Worm (Caenorhabditis elegans) whole organism, young adult: ENCODE data around the gene ceh-43.
"Not testable (repeated sequence)": the region's sequence is repeated elsewhere in the genome, so short reads cannot be mapped to it uniquely, and the experiment has no call there.

Experiments used
- B0261.1 ChIP-seq: sonication (generic microtip); optimal IDR thresholded peaks from 2 replicates; lab custom pipeline; 2016; ENCODE audit warnings: mild to moderate bottlenecking, missing genetic modification characterization, moderate library complexity, missing compliant biosample characterization
- C17E4.6 ChIP-seq: fragments of 200-800 bp; sonication (Bioruptor generic); IDR thresholded peaks from 2 replicates; pipeline ENCODE4 v1.3.6; 2022; ENCODE audit warnings: missing genetic modification reagents, missing genetic modification characterization, missing compliant biosample characterization
- F23B12.7 ChIP-seq: sonication (generic microtip); optimal IDR thresholded peaks from 2 replicates; lab custom pipeline; 2017; ENCODE audit warnings: missing genetic modification characterization, mild to moderate bottlenecking, missing compliant biosample characterization, antibody characterized with exemption, moderate library complexity; ENCODE audit not compliant: insufficient read depth
- Y53G8AR.9 ChIP-seq: fragments of 200-800 bp; sonication (Bioruptor generic); conservative IDR thresholded peaks from 2 replicates; pipeline ENCODE4 v1.3.6; 2022; ENCODE audit warnings: missing genetic modification reagents, missing genetic modification characterization, missing compliant biosample characterization
- Y56A3A.18 ChIP-seq: fragments of 200-800 bp; sonication (Bioruptor generic); IDR thresholded peaks from 2 replicates; pipeline ENCODE4 v1.3.6; 2022; ENCODE audit warnings: missing genetic modification reagents, missing genetic modification characterization, missing compliant biosample characterization
- Y67H2A.10 ChIP-seq: fragments of 200-800 bp; sonication (Bioruptor generic); conservative IDR thresholded peaks from 2 replicates; pipeline ENCODE4 v1.3.6; 2022; ENCODE audit warnings: missing genetic modification reagents, missing genetic modification characterization, missing compliant biosample characterization
- ama-1 ChIP-seq, 3 experiments: fragments of 150-350 bp in 1 of 3; sonication (generic microtip) in 2 of 3; optimal IDR thresholded peaks; 2 replicates each; lab custom pipeline; 2014 to 2018; ENCODE audit warnings: missing biosample characterization in 2 of 3, missing genetic modification characterization in 2 of 3, missing genetic modification reagents in 2 of 3
- aptf-2 ChIP-seq: fragments of 200-800 bp; sonication (Bioruptor generic); conservative IDR thresholded peaks from 2 replicates; pipeline ENCODE4 v1.3.6; 2022; ENCODE audit warnings: missing genetic modification reagents, missing genetic modification characterization, missing compliant biosample characterization
- aptf-3 ChIP-seq: fragments of 200-800 bp; sonication (Bioruptor generic); IDR thresholded peaks from 2 replicates; pipeline ENCODE4 v1.3.6; 2022; ENCODE audit warnings: missing genetic modification characterization, missing compliant biosample characterization
- athp-1 ChIP-seq: sonication (generic microtip); optimal IDR thresholded peaks from 2 replicates; lab custom pipeline; 2017; ENCODE audit warnings: mild to moderate bottlenecking, missing genetic modification characterization, missing compliant biosample characterization
- attf-5 ChIP-seq: fragments of 200-800 bp; sonication (Bioruptor generic); optimal IDR thresholded peaks from 2 replicates; lab custom pipeline; 2018; ENCODE audit warnings: mild to moderate bottlenecking, missing genetic modification characterization, missing compliant biosample characterization
- attf-6 ChIP-seq: fragments of 200-800 bp; sonication (Bioruptor generic); IDR thresholded peaks from 2 replicates; pipeline ENCODE4 v1.3.6; 2022; ENCODE audit warnings: missing genetic modification reagents, missing genetic modification characterization, missing compliant biosample characterization
- cebp-1 ChIP-seq, 2 experiments: fragments of 200-800 bp in 1 of 2; sonication (Bioruptor generic) in 1 of 2; sonication (generic microtip) in 1 of 2; IDR thresholded peaks in 1 of 2; optimal IDR thresholded peaks in 1 of 2; 2 replicates each; pipeline versions ENCODE4 v1.3.6 to Lab custom; 2017 to 2022; ENCODE audit warnings: missing compliant biosample characterization in 2 of 2, missing genetic modification characterization in 2 of 2, mild to moderate bottlenecking in 1 of 2, missing genetic modification reagents in 1 of 2, moderate library complexity in 1 of 2
- ceh-58 ChIP-seq: fragments of 200-800 bp; sonication (Bioruptor generic); IDR thresholded peaks from 2 replicates; pipeline ENCODE4 v1.3.6; 2022; ENCODE audit warnings: missing genetic modification characterization, missing compliant biosample characterization
- die-1 ChIP-seq: sonication (generic microtip); optimal IDR thresholded peaks from 2 replicates; lab custom pipeline; 2016; ENCODE audit warnings: missing genotype, mild to moderate bottlenecking, missing genetic modification characterization, missing compliant biosample characterization
- dox-1 ChIP-seq: fragments of 200-800 bp; sonication (Bioruptor generic); IDR thresholded peaks from 2 replicates; pipeline ENCODE4 v1.3.6; 2022; ENCODE audit warnings: missing genetic modification reagents, missing genetic modification characterization, missing compliant biosample characterization
- egl-18 ChIP-seq: fragments of 200-800 bp; sonication (Bioruptor generic); IDR thresholded peaks from 2 replicates; pipeline ENCODE4 v1.3.6; 2022; ENCODE audit warnings: missing genetic modification reagents, missing genetic modification characterization, missing compliant biosample characterization
- egl-44 ChIP-seq: fragments of 200-800 bp; sonication (Bioruptor generic); IDR thresholded peaks from 2 replicates; pipeline ENCODE4 v1.3.6; 2022; ENCODE audit warnings: missing genetic modification reagents, missing genetic modification characterization, missing compliant biosample characterization
- egrh-3 ChIP-seq: fragments of 200-800 bp; sonication (Bioruptor generic); IDR thresholded peaks from 2 replicates; pipeline ENCODE4 v1.3.6; 2022; ENCODE audit warnings: missing genetic modification reagents, missing genetic modification characterization, missing compliant biosample characterization
- ekl-4 ChIP-seq: fragments of 200-800 bp; sonication (Bioruptor generic); IDR thresholded peaks from 2 replicates; pipeline ENCODE4 v1.3.6; 2022; ENCODE audit warnings: missing genetic modification reagents, missing genetic modification characterization, missing compliant biosample characterization
- him-1 ChIP-seq: sonication (generic microtip); optimal IDR thresholded peaks from 2 replicates; lab custom pipeline; 2016; ENCODE audit warnings: missing genotype, missing genetic modification reagents, missing genetic modification characterization, missing compliant biosample characterization
- hmg-1.2 ChIP-seq: fragments of 200-800 bp; sonication (Bioruptor generic); IDR thresholded peaks from 2 replicates; pipeline ENCODE4 v1.3.6; 2022; ENCODE audit warnings: missing genetic modification reagents, missing genetic modification characterization, missing compliant biosample characterization
- hmg-20 ChIP-seq: fragments of 200-800 bp; sonication (Bioruptor generic); IDR thresholded peaks from 2 replicates; pipeline ENCODE4 v1.3.6; 2022; ENCODE audit warnings: missing genetic modification reagents, missing genetic modification characterization, missing compliant biosample characterization
- hsf-1 ChIP-seq: fragments of 200-800 bp; sonication (Bioruptor generic); IDR thresholded peaks from 2 replicates; pipeline ENCODE4 v1.3.6; 2022; ENCODE audit warnings: missing genetic modification reagents, missing genetic modification characterization, missing compliant biosample characterization
- lin-26 ChIP-seq: fragments of 200-800 bp; sonication (Bioruptor generic); IDR thresholded peaks from 2 replicates; pipeline ENCODE4 v1.3.6; 2022; ENCODE audit warnings: missing genetic modification reagents, missing genetic modification characterization, missing compliant biosample characterization
- lin-54 ChIP-seq: fragments of 200-800 bp; sonication (Bioruptor generic); optimal IDR thresholded peaks from 2 replicates; lab custom pipeline; 2018; ENCODE audit warnings: mild to moderate bottlenecking, missing genetic modification characterization, missing compliant biosample characterization
- lsl-1 ChIP-seq: fragments of 200-800 bp; sonication (Bioruptor generic); optimal IDR thresholded peaks from 2 replicates; lab custom pipeline; 2018; ENCODE audit warnings: mild to moderate bottlenecking, missing genetic modification characterization, moderate library complexity, missing compliant biosample characterization
- madf-3 ChIP-seq: fragments of 200-800 bp; sonication (Bioruptor generic); IDR thresholded peaks from 2 replicates; pipeline ENCODE4 v1.3.6; 2022; ENCODE audit warnings: missing genetic modification reagents, missing genetic modification characterization, missing compliant biosample characterization
- madf-6 ChIP-seq: fragments of 200-800 bp; sonication (Bioruptor generic); IDR thresholded peaks from 2 replicates; pipeline ENCODE4 v1.3.6; 2022; ENCODE audit warnings: missing genetic modification reagents, missing genetic modification characterization, missing compliant biosample characterization
- madf-8 ChIP-seq: fragments of 200-800 bp; sonication (Bioruptor generic); conservative IDR thresholded peaks from 2 replicates; pipeline ENCODE4 v1.3.6; 2022; ENCODE audit warnings: missing genetic modification reagents, missing genetic modification characterization, missing compliant biosample characterization
- nhr-90 ChIP-seq: sonication (generic microtip); optimal IDR thresholded peaks from 2 replicates; lab custom pipeline; 2016; ENCODE audit warnings: missing genotype, mild to moderate bottlenecking, missing genetic modification characterization, missing compliant biosample characterization
- pbrm-1 ChIP-seq: fragments of 200-800 bp; sonication (Bioruptor generic); IDR thresholded peaks from 2 replicates; pipeline ENCODE4 v1.3.6; 2022; ENCODE audit warnings: missing genetic modification reagents, missing genetic modification characterization, missing compliant biosample characterization
- rec-8 ChIP-seq, 2 experiments: sonication (generic microtip); optimal IDR thresholded peaks; 2 replicates each; lab custom pipeline; 2016; ENCODE audit warnings: mild to moderate bottlenecking in 2 of 2, missing genetic modification characterization in 2 of 2, missing genetic modification reagents in 2 of 2, missing genotype in 2 of 2, missing biosample characterization in 1 of 2, missing compliant biosample characterization in 1 of 2, moderate library complexity in 1 of 2
- repo-1 ChIP-seq: sonication (generic microtip); optimal IDR thresholded peaks from 2 replicates; lab custom pipeline; 2017; ENCODE audit warnings: mild to moderate bottlenecking, missing genetic modification characterization, missing compliant biosample characterization
- snpc-1.1 ChIP-seq: sonication (generic microtip); optimal IDR thresholded peaks from 2 replicates; lab custom pipeline; 2017; ENCODE audit warnings: missing genetic modification characterization, mild to moderate bottlenecking, missing compliant biosample characterization, antibody characterized with exemption, moderate library complexity, missing genotype, missing genetic modification reagents; ENCODE audit not compliant: insufficient read depth
- snpc-3.4 ChIP-seq: sonication (generic microtip); optimal IDR thresholded peaks from 2 replicates; lab custom pipeline; 2017; ENCODE audit warnings: missing genetic modification characterization, mild to moderate bottlenecking, missing compliant biosample characterization, antibody characterized with exemption, moderate library complexity, missing genotype, missing genetic modification reagents
- snpc-4 ChIP-seq, 5 experiments: fragments of 150-350 bp in 1 of 5; sonication (generic microtip) in 4 of 5; optimal IDR thresholded peaks; 2 replicates each; lab custom pipeline; 2014 to 2018; ENCODE audit warnings: missing genetic modification characterization in 5 of 5, missing biosample characterization in 3 of 5, antibody characterized with exemption in 2 of 5, mild to moderate bottlenecking in 2 of 5, missing compliant biosample characterization in 2 of 5, missing genotype in 2 of 5, moderate library complexity in 2 of 5, missing genetic modification reagents in 1 of 5
- somi-1 ChIP-seq: fragments of 200-800 bp; sonication (Bioruptor generic); optimal IDR thresholded peaks from 2 replicates; lab custom pipeline; 2018; ENCODE audit warnings: mild to moderate bottlenecking, missing genetic modification characterization, missing compliant biosample characterization
- tbx-9 ChIP-seq: sonication (generic microtip); optimal IDR thresholded peaks from 2 replicates; lab custom pipeline; 2016; ENCODE audit warnings: borderline replicate concordance, missing genetic modification characterization, inconsistent platforms, missing compliant biosample characterization
- xnd-1 ChIP-seq: sonication (generic microtip); optimal IDR thresholded peaks from 2 replicates; lab custom pipeline; 2016; ENCODE audit warnings: missing genotype, missing genetic modification reagents, missing genetic modification characterization, missing compliant biosample characterization
- zfh-2 ChIP-seq: fragments of 200-800 bp; sonication (Bioruptor generic); conservative IDR thresholded peaks from 2 replicates; pipeline ENCODE4 v1.3.6; 2022; ENCODE audit warnings: missing genetic modification reagents, missing genetic modification characterization, missing compliant biosample characterization
- ztf-26 ChIP-seq: sonication (generic microtip); optimal IDR thresholded peaks from 2 replicates; lab custom pipeline; 2017; ENCODE audit warnings: missing genetic modification characterization, missing compliant biosample characterization

Gene ceh-43

DNA sequence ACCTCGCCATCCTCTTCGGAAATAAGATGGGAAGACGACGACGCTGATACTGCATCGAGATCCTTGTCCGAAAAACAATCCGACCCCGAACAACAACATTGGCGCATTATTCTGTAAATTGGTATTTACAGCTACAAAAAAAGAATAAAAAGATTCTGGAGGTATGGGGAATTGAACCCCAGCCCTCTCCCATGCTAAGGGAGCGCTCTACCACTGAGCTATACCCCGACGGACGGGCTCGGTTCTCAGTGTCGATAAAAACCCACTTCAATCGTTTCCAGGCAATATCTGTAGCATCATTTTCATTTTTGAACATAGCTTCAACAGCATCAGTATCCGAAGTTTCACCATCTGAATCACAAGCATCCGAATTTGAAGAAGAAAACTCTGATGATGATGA, 20.9 kb downstream of the ceh-43 start (continued):
- TF ChIP-seq tbx-9 (no peak), ama-1 (optimal IDR thresholded peaks at IDR 0.05; lab: Kevin White, UChicago) (no peak), ama-1 (GFP tag; optimal IDR thresholded peaks at IDR 0.05; lab: Kevin White, UChicago) (peak in 1 of 2 experiments; percentile 64), Y53G8AR.9 (GFP tag; lab: Robert Waterston, UW) (no peak), pbrm-1 (peak; percentile 42; the same call in 1 of the 2 replicates), hmg-1.2 (GFP tag; lab: Robert Waterston, UW) (peak; percentile 54), Y56A3A.18 (GFP tag; lab: Robert Waterston, UW) (no peak), ztf-26 (tag; lab: Kevin White, UChicago) (no peak), F23B12.7 (no peak), lin-26 (GFP tag; lab: Robert Waterston, UW) (peak; percentile 89; the same call in 1 of the 2 replicates), die-1 (peak; percentile 63), snpc-4 (GFP tag; optimal IDR thresholded peaks at IDR 0.05; lab: Kevin White, UChicago) (no peak), snpc-4 (tag; optimal IDR thresholded peaks at IDR 0.05; lab: Kevin White, UChicago) (peak; percentile 7 to 87 (median 58)), egrh-3 (GFP tag; lab: Robert Waterston, UW) (peak; percentile 42), somi-1 (GFP tag; lab: Kevin White, UChicago) (no peak), cebp-1 (GFP tag; IDR thresholded peaks at IDR 0.05; lab: Robert Waterston, UW) (no peak), cebp-1 (tag; optimal IDR thresholded peaks at IDR 0.05; lab: Kevin White, UChicago) (peak; percentile 46), ekl-4 (GFP tag; lab: Robert Waterston, UW) (peak; percentile 47; the same call in 1 of the 2 replicates), aptf-2 (no peak), madf-8 (peak; percentile 61), attf-6 (GFP tag; lab: Robert Waterston, UW) (no peak), ceh-58 (GFP tag; lab: Robert Waterston, UW) (0 out of 2 replicates have a peak, but pooled peaks have one; percentile 57), attf-5 (GFP tag; lab: Kevin White, UChicago) (peak; percentile 23), repo-1 (tag; lab: Kevin White, UChicago) (no peak), rec-8 (tag; optimal IDR thresholded peaks at IDR 0.05; lab: Kevin White, UChicago) (peak in 1 of 2 experiments; percentile 30), madf-6 (GFP tag; lab: Robert Waterston, UW) (peak; percentile 61), egl-44 (GFP tag; lab: Robert Waterston, UW) (peak; percentile 68; the same call in 1 of the 2 replicates), snpc-1.1 (tag; lab: Kevin White, UChicago) (peak; percentile 57), athp-1 (tag; lab: Kevin White, UChicago) (no peak), snpc-3.4 (tag; lab: Kevin White, UChicago) (peak; percentile 40), zfh-2 (GFP tag; lab: Robert Waterston, UW) (peak; percentile 34; the same call in 1 of the 2 replicates), dox-1 (GFP tag; lab: Robert Waterston, UW) (peak; percentile 77), lin-54 (GFP tag; lab: Kevin White, UChicago) (peak; percentile 25), aptf-3 (GFP tag; lab: Robert Waterston, UW) (no peak), lsl-1 (GFP tag; lab: Kevin White, UChicago) (peak; percentile 26)

DNA sequence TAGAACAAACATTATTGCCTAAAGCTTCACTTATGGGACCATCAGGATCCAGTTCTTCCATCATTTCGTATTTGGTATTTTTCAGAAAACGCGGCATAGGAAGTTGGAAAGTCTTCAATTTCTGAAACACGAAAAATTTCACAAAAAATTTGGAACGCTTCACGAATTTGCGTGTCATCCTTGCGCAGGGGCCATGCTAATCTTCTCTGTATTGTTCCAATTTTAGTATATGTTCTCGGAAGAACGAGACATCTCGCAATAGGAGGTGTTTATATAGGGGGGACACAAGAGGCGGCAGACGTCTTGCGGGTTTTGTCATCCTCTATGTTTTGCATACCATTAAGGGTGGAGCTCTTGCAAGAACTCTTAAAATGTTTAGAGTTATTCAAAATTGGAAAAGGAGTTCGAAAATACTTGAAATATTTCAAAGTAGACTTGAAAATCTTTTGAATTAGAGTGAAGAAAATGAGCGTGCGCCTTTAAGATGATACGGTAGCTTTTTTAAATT, 23.0 kb downstream of the ceh-43 start:
- TF ChIP-seq xnd-1 (tag; lab: Kevin White, UChicago) (peak; percentile 71), B0261.1 (tag; lab: Kevin White, UChicago) (peak; percentile 63), snpc-4 (GFP tag; optimal IDR thresholded peaks at IDR 0.05; lab: Kevin White, UChicago) (peak; percentile 66), snpc-4 (tag; optimal IDR thresholded peaks at IDR 0.05; lab: Kevin White, UChicago) (peak; percentile 85 to 99 (median 92)), snpc-1.1 (tag; lab: Kevin White, UChicago) (peak; percentile 85), him-1 (tag; lab: Kevin White, UChicago) (peak; percentile 59), hmg-1.2 (GFP tag; lab: Robert Waterston, UW) (peak; percentile 97), cebp-1 (tag; optimal IDR thresholded peaks at IDR 0.05; lab: Kevin White, UChicago) (peak; percentile 44), egl-18 (GFP tag; lab: Robert Waterston, UW) (peak; percentile 68; the same call in 1 of the 2 replicates), C17E4.6 (GFP tag; lab: Robert Waterston, UW) (peak; percentile 70; the same call in 1 of the 2 replicates), hmg-20 (GFP tag; lab: Robert Waterston, UW) (peak; percentile 71; the same call in 1 of the 2 replicates), madf-3 (GFP tag; lab: Robert Waterston, UW) (peak; percentile 73; the same call in 1 of the 2 replicates), athp-1 (tag; lab: Kevin White, UChicago) (peak; percentile 2), Y56A3A.18 (GFP tag; lab: Robert Waterston, UW) (peak; percentile 87), nhr-90 (tag; lab: Kevin White, UChicago) (peak; percentile 33), hsf-1 (peak; percentile 68), die-1 (peak; percentile 58), lsl-1 (GFP tag; lab: Kevin White, UChicago) (peak; percentile 75), repo-1 (tag; lab: Kevin White, UChicago) (peak; percentile 18), madf-6 (GFP tag; lab: Robert Waterston, UW) (peak; percentile 95), Y67H2A.10 (GFP tag; lab: Robert Waterston, UW) (0 out of 2 replicates have a peak, but pooled peaks have one; percentile 17)
- TF ChIP-seq cebp-1 (GFP tag; IDR thresholded peaks at IDR 0.05; lab: Robert Waterston, UW), result not testable (repeated sequence)
